Worm (Caenorhabditis elegans) whole organism, L2 larva: ENCODE results near the gene T05A12.4.

Source experiments
- R02D3.7 ChIP-seq: fragments of 150-350 bp; optimal IDR thresholded peaks from 2 replicates; lab custom pipeline; 2014; ENCODE audit warnings: missing biosample characterization, missing genetic modification characterization
- ama-1 ChIP-seq: fragments of 150-350 bp; optimal IDR thresholded peaks from 2 replicates; lab custom pipeline; 2018; ENCODE audit warnings: inconsistent platforms
- egl-27 ChIP-seq: sonication (generic microtip); optimal IDR thresholded peaks from 3 replicates; lab custom pipeline; 2017; ENCODE audit warnings: missing biosample characterization, missing genetic modification reagents, missing genetic modification characterization
- lin-13 ChIP-seq: fragments of 150-350 bp; optimal IDR thresholded peaks from 2 replicates; lab custom pipeline; 2014; ENCODE audit warnings: missing biosample characterization, missing genetic modification reagents, missing genetic modification characterization
- nhr-11 ChIP-seq: fragments of 150-350 bp; optimal IDR thresholded peaks from 2 replicates; lab custom pipeline; 2014; ENCODE audit warnings: missing biosample characterization, missing genetic modification characterization
- nhr-25 ChIP-seq: fragments of 150-350 bp; sonication (generic microtip); optimal IDR thresholded peaks from 3 replicates; lab custom pipeline; 2014; ENCODE audit warnings: missing biosample characterization, missing genetic modification characterization
- skn-1 ChIP-seq: sonication (generic microtip); optimal IDR thresholded peaks from 2 replicates; lab custom pipeline; 2017; ENCODE audit warnings: missing biosample characterization, missing genetic modification characterization
- unc-39 ChIP-seq: fragments of 150-350 bp; optimal IDR thresholded peaks from 2 replicates; lab custom pipeline; 2014; ENCODE audit warnings: missing biosample characterization, missing genetic modification characterization
- unc-62 ChIP-seq: fragments of 150-350 bp; optimal IDR thresholded peaks from 2 replicates; lab custom pipeline; 2014; ENCODE audit warnings: missing biosample characterization, missing genetic modification reagents, missing genetic modification characterization
- ztf-11 ChIP-seq: sonication (generic microtip); optimal IDR thresholded peaks from 2 replicates; lab custom pipeline; 2017; ENCODE audit warnings: missing biosample characterization, missing genetic modification characterization

DNA sequence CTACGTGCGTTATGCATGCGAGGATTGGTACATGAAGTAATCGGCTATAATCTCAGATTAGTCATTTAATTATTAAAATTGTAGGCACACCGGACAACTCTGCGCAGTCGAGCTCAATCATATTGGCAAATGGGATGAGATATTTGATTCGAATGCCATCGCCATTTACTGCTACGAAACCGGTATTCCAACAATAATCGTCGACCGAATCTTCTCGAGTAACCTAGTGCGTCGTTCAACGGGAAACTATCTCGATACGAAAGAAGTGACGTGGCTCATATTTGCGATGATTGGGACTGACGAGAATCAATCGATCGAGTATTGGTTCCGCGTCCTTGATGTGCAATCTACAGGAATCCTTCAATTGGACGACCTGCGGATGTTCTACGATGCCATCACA is 16.9 kb downstream of the T05A12.4 start:
- TF ChIP-seq nhr-11 (tag; lab: Kevin White, UChicago) (no peak), skn-1 (no peak), unc-62 (no peak), egl-27 (tag; lab: Kevin White, UChicago) (no peak), nhr-25 (tag; lab: Kevin White, UChicago) (no peak), ztf-11 (no peak), ama-1 (lab: Kevin White, UChicago) (no peak), lin-13 (no peak), R02D3.7 (tag; lab: Kevin White, UChicago) (no peak), unc-39 (tag; lab: Kevin White, UChicago) (no peak)
